Fruit fly (Drosophila melanogaster) whole organism, prepupa: ENCODE data around the gene RhoGAP15B.

Experiments used
- Blimp-1 ChIP-seq: fragments of 200-800 bp; sonication (Bioruptor generic); optimal IDR thresholded peaks from 3 replicates; lab custom pipeline; 2017; ENCODE audit warnings: missing biosample characterization, missing genetic modification characterization, mild to moderate bottlenecking, moderate library complexity, missing genetic modification reagents
- CG10631 ChIP-seq: fragments of 200-800 bp; sonication (Bioruptor generic); optimal IDR thresholded peaks from 2 replicates; lab custom pipeline; 2016; ENCODE audit warnings: missing biosample characterization, missing genetic modification characterization
- CG11294 ChIP-seq: fragments of 200-800 bp; sonication (Bioruptor generic); IDR thresholded peaks from 2 replicates; pipeline ENCODE4 v1.3.6; 2022; ENCODE audit warnings: missing biosample characterization, missing genetic modification characterization
- CG11762 ChIP-seq: fragments of 200-800 bp; sonication (Bioruptor generic); optimal IDR thresholded peaks from 3 replicates; lab custom pipeline; 2016; ENCODE audit warnings: missing biosample characterization, missing genetic modification characterization; ENCODE audit not compliant: insufficient read depth
- CG16779 ChIP-seq: fragments of 200-800 bp; sonication (Bioruptor generic); optimal IDR thresholded peaks from 3 replicates; lab custom pipeline; 2017; ENCODE audit warnings: missing biosample characterization, mild to moderate bottlenecking, missing genetic modification characterization
- CG32006 ChIP-seq: fragments of 200-800 bp; sonication (Bioruptor generic); optimal IDR thresholded peaks from 3 replicates; lab custom pipeline; 2017; ENCODE audit warnings: missing biosample characterization, mild to moderate bottlenecking, missing genetic modification characterization
- CG3919 ChIP-seq: fragments of 200-800 bp; sonication (Bioruptor generic); optimal IDR thresholded peaks from 3 replicates; lab custom pipeline; 2016; ENCODE audit warnings: missing biosample characterization, missing genetic modification characterization
- CG4318 ChIP-seq: fragments of 200-800 bp; sonication (Bioruptor generic); optimal IDR thresholded peaks from 3 replicates; lab custom pipeline; 2017; ENCODE audit warnings: missing biosample characterization, mild to moderate bottlenecking, missing genetic modification characterization
- CG6854 ChIP-seq: fragments of 200-800 bp; sonication (Bioruptor generic); optimal IDR thresholded peaks from 2 replicates; lab custom pipeline; 2017; ENCODE audit warnings: missing biosample characterization, mild to moderate bottlenecking, missing genetic modification characterization
- CG7368 ChIP-seq: fragments of 200-800 bp; sonication (Bioruptor generic); optimal IDR thresholded peaks from 3 replicates; lab custom pipeline; 2016; ENCODE audit warnings: missing biosample characterization, missing genetic modification characterization
- CG8119 ChIP-seq: fragments of 200-800 bp; sonication (Bioruptor generic); IDR thresholded peaks from 3 replicates; pipeline ENCODE4 v1.3.6; 2022; ENCODE audit warnings: missing biosample characterization, missing genetic modification characterization
- CG8319 ChIP-seq: fragments of 200-800 bp; sonication (Bioruptor generic); optimal IDR thresholded peaks from 3 replicates; lab custom pipeline; 2016; ENCODE audit warnings: missing biosample characterization, missing genetic modification characterization
- CG9139 ChIP-seq: fragments of 200-800 bp; sonication (Bioruptor generic); optimal IDR thresholded peaks from 3 replicates; lab custom pipeline; 2017; ENCODE audit warnings: missing biosample characterization, mild to moderate bottlenecking, missing genetic modification characterization
- Eip75B ChIP-seq: fragments of 200-800 bp; sonication (Bioruptor generic); optimal IDR thresholded peaks from 3 replicates; lab custom pipeline; 2016; ENCODE audit warnings: missing biosample characterization, missing genetic modification characterization
- Eip78C ChIP-seq: fragments of 200-800 bp; sonication (Bioruptor generic); peaks from one replicate; lab custom pipeline; 2016; ENCODE audit warnings: missing biosample characterization, missing genetic modification characterization
- Gug ChIP-seq: fragments of 200-800 bp; sonication (Bioruptor generic); IDR thresholded peaks from 2 replicates; pipeline ENCODE4 v1.3.6; 2022; ENCODE audit warnings: missing biosample characterization, missing genetic modification characterization
- Hr38 ChIP-seq: sonication (Bioruptor generic); optimal IDR thresholded peaks from 2 replicates; lab custom pipeline; 2016; ENCODE audit warnings: missing biosample characterization, missing genetic modification characterization
- Hr39 ChIP-seq: fragments of 200-800 bp; sonication (Bioruptor generic); optimal IDR thresholded peaks from 2 replicates; lab custom pipeline; 2016; ENCODE audit warnings: missing biosample characterization, missing genetic modification characterization
- Hr4 ChIP-seq: fragments of 200-800 bp; sonication (Bioruptor generic); optimal IDR thresholded peaks from 3 replicates; lab custom pipeline; 2016; ENCODE audit warnings: missing biosample characterization, missing genetic modification characterization
- Lpt ChIP-seq: fragments of 200-800 bp; sonication (Bioruptor generic); optimal IDR thresholded peaks from 3 replicates; lab custom pipeline; 2016; ENCODE audit warnings: missing biosample characterization, missing genetic modification characterization
- Met ChIP-seq: fragments of 200-800 bp; sonication (Bioruptor generic); optimal IDR thresholded peaks from 3 replicates; lab custom pipeline; 2016; ENCODE audit warnings: missing biosample characterization, missing genetic modification characterization
- OdsH ChIP-seq: fragments of 200-800 bp; sonication (Bioruptor generic); optimal IDR thresholded peaks from 3 replicates; lab custom pipeline; 2016; ENCODE audit warnings: missing biosample characterization, missing genetic modification characterization
- Sox14 ChIP-seq: fragments of 200-800 bp; sonication (Bioruptor generic); optimal IDR thresholded peaks from 3 replicates; lab custom pipeline; 2016; ENCODE audit warnings: missing biosample characterization, missing genetic modification characterization
- achi ChIP-seq: fragments of 200-800 bp; sonication (Bioruptor generic); optimal IDR thresholded peaks from 3 replicates; lab custom pipeline; 2016; ENCODE audit warnings: missing biosample characterization, missing genetic modification characterization
- dsx ChIP-seq: fragments of 200-800 bp; optimal IDR thresholded peaks from 3 replicates; lab custom pipeline; 2019; ENCODE audit warnings: missing biosample characterization, mild to moderate bottlenecking, missing genetic modification characterization, moderate library complexity; ENCODE audit not compliant: poor library complexity, severe bottlenecking
- eg ChIP-seq: fragments of 200-800 bp; sonication (Bioruptor generic); IDR thresholded peaks from 3 replicates; pipeline ENCODE4 v1.3.6; 2022; ENCODE audit warnings: missing biosample characterization, missing genetic modification characterization
- fd59A ChIP-seq: fragments of 200-800 bp; sonication (Bioruptor generic); optimal IDR thresholded peaks from 2 replicates; lab custom pipeline; 2017; ENCODE audit warnings: missing biosample characterization, mild to moderate bottlenecking, missing genetic modification characterization, missing genetic modification reagents
- fkh ChIP-seq: fragments of 200-800 bp; sonication (Bioruptor generic); optimal IDR thresholded peaks from 3 replicates; lab custom pipeline; 2017; ENCODE audit warnings: missing biosample characterization, mild to moderate bottlenecking, missing genetic modification characterization, moderate library complexity
- lz ChIP-seq: fragments of 200-800 bp; sonication (Bioruptor generic); optimal IDR thresholded peaks from 3 replicates; lab custom pipeline; 2016; ENCODE audit warnings: missing biosample characterization, missing genetic modification characterization
- net ChIP-seq: fragments of 200-800 bp; sonication (Bioruptor generic); optimal IDR thresholded peaks from 3 replicates; lab custom pipeline; 2016; ENCODE audit warnings: missing biosample characterization, missing genetic modification characterization
- pdm3 ChIP-seq: fragments of 200-800 bp; sonication (Bioruptor generic); optimal IDR thresholded peaks from 3 replicates; lab custom pipeline; 2016; ENCODE audit warnings: missing biosample characterization, missing genetic modification characterization
- salr ChIP-seq, 2 experiments: fragments of 200-800 bp; sonication (Bioruptor generic); optimal IDR thresholded peaks; 3 replicates each; lab custom pipeline; 2016 to 2018; ENCODE audit warnings: missing biosample characterization in 2 of 2, missing genetic modification characterization in 2 of 2, mild to moderate bottlenecking in 1 of 2
- ss ChIP-seq, 2 experiments: fragments of 200-800 bp; sonication (Bioruptor generic); optimal IDR thresholded peaks; 2 replicates in 1 of 2; 3 replicates in 1 of 2; lab custom pipeline; 2017 to 2018; ENCODE audit warnings: mild to moderate bottlenecking in 2 of 2, missing biosample characterization in 2 of 2, missing genetic modification characterization in 2 of 2, moderate library complexity in 1 of 2
- svp ChIP-seq: fragments of 200-800 bp; sonication (Bioruptor generic); peaks from one replicate; lab custom pipeline; 2016; ENCODE audit warnings: missing biosample characterization, missing genetic modification characterization

Gene RhoGAP15B

DNA sequence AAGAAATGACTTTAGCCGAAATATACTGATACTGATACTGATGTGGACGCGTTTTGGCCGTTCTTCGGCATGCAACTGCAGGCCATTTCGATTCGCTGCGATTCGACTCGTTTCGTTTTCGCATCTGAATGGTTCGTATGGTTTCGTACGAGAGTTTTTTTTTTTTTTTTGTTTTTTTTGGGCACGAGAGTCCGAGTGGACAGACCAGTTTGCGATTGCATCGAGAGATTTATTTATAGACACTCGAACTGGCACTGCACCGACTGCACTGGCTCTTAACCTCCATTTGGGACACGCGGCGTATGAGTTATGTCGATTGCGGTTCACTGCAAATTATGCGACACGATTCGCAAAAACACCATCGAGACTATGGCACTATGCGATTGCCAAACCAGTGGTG lies 37.0 kb upstream of the RhoGAP15B start (continued):
- TF ChIP-seq CG7368 (GFP tag; lab: Kevin White, UChicago) (no peak), Met (no peak), Lpt (peak; percentile 2), achi (no peak), CG32006 (GFP tag; lab: Kevin White, UChicago) (no peak), pdm3 (GFP tag; lab: Kevin White, UChicago) (no peak), CG8119 (GFP tag; lab: Robert Waterston, UW) (peak; percentile 48; the same call in 1 of the 3 replicates)
- TF ChIP-seq, all 60 proteins: peak for 15

DNA sequence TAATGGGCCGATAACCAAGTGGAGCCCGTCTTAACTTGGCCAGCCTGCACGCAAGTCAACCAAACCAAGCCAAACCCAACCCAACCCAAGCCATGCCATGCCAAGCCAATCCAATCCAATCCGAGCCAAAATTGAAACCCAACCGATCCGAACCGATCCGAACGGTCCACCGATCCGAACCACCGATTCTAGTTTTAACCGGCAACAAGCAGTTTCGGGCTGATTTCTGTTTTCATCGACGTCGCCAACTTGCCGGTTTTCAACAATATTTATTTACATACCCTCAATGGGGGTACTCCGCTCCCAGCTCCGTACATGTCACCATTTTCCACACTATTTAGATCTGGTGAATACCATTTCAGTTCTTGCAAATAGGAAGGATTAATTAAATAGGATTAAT lies 36.1 kb upstream of the RhoGAP15B start:
- TF ChIP-seq CG4318 (GFP tag; lab: Kevin White, UChicago): no peak
- no peak for TF ChIP-seq dsx
- TF ChIP-seq Hr38 (GFP tag; lab: Kevin White, UChicago): no peak
- peak; percentile 9 for TF ChIP-seq fkh (GFP tag; lab: Kevin White, UChicago)
- peak; percentile 55 for TF ChIP-seq Eip78C (GFP tag; lab: Kevin White, UChicago)

DNA sequence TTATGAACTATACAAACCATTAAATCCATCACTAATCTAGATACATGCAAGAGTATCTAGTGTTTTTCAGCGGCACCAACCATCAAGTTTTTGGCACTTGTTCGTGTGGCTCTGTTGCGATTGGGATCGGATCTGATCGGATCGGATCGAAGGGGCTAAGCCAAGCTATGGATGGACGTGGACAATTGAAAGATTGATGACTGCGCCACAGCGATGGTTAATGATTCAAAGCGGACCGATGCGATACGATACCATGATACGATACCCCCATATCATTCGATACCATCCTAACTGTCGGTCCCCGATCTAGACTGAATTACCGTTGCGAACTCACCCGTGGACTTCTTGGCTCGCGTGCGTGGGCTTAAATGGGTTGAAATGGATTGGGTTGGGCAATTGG lies 35.4 kb upstream of the RhoGAP15B start:
- no peak for TF ChIP-seq CG10631 (GFP tag; lab: Kevin White, UChicago)
- no peak for TF ChIP-seq Sox14 (GFP tag; lab: Kevin White, UChicago)
- TF ChIP-seq Eip75B (GFP tag; lab: Kevin White, UChicago): no peak
- no peak for TF ChIP-seq CG7368 (GFP tag; lab: Kevin White, UChicago)
- TF ChIP-seq net: no peak

DNA sequence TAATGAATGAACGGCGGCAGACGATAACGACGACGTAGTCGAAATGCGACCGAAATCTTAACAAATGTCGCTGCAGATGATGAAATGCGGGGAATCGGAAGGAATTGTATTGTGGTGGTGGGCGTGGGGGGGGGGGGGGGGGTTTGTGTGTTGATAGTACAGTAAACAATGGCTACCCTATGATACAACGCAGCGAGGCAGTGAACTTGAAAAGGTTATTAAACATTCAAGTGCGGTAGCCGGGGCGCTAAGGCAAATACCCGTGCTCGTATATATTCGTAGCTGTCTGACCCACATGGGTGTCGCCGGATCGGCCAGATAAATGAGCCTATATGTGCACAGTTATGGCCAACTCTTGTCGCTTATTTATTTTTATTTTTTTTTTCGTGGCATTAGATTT lies 33.8 kb upstream of the RhoGAP15B start:
- TF ChIP-seq CG16779 (tag; lab: Kevin White, UChicago) (no peak), svp (GFP tag; lab: Kevin White, UChicago) (peak; percentile 41), fkh (GFP tag; lab: Kevin White, UChicago) (peak; percentile 54)

DNA sequence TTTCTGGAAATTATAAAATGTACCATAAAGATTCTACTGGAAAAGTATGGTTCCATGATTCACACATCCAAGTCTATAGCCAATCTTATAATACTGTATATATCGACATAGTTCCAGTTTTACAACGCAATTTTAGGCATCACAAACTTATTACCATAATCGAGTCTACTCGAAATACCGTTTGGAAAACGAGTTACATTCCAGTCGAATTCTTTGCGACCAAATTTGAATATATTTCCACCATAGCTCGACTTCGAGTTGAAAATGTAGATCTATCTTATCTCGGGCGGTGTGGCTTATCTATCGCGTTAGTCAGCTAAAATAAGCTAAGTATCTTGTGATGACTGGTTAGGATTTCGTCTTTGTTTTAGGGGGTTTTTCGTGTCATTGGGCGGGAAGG lies 33.2 kb upstream of the RhoGAP15B start:
- no peak for TF ChIP-seq eg (GFP tag; lab: Robert Waterston, UW)
- TF ChIP-seq Met: no peak
- TF ChIP-seq Sox14 (GFP tag; lab: Kevin White, UChicago): no peak
- no peak for TF ChIP-seq CG11762 (GFP tag; lab: Kevin White, UChicago)
- TF ChIP-seq Hr38 (GFP tag; lab: Kevin White, UChicago): no peak
- TF ChIP-seq lz (GFP tag; lab: Kevin White, UChicago): no peak
- TF ChIP-seq salr (GFP tag; optimal IDR thresholded peaks at IDR 0.05; lab: Kevin White, UChicago): no peak
- no peak for TF ChIP-seq CG9139
- TF ChIP-seq CG8319 (GFP tag; lab: Kevin White, UChicago): no peak
- no peak for TF ChIP-seq OdsH (GFP tag; lab: Kevin White, UChicago)
- TF ChIP-seq CG11294 (GFP tag; lab: Robert Waterston, UW): no peak

DNA sequence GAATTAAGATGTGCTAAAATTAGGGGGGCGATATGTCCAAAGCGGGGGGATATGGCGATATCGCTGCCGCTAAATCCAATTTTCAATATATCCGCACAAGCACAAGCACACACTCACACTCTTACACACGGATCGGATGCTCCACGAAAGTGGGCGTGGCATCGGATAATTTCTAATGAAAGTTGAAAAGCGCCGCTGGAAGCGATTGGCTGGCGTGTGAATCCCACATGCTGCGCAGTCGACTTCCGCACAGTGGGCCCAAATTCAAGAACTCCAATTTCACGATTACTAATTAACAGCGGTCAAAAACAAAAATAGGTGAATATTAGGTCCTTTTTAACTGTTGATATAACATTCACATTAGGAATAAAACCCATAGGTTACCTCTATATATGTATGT lies 31.1 kb upstream of the RhoGAP15B start:
- TF ChIP-seq Gug (GFP tag; lab: Robert Waterston, UW) (no peak), Hr39 (GFP tag; lab: Kevin White, UChicago) (no peak), fkh (GFP tag; lab: Kevin White, UChicago) (no peak), CG10631 (GFP tag; lab: Kevin White, UChicago) (no peak), salr (GFP tag; optimal IDR thresholded peaks at IDR 0.05; lab: Kevin White, UChicago) (no peak), CG4318 (GFP tag; lab: Kevin White, UChicago) (no peak)

DNA sequence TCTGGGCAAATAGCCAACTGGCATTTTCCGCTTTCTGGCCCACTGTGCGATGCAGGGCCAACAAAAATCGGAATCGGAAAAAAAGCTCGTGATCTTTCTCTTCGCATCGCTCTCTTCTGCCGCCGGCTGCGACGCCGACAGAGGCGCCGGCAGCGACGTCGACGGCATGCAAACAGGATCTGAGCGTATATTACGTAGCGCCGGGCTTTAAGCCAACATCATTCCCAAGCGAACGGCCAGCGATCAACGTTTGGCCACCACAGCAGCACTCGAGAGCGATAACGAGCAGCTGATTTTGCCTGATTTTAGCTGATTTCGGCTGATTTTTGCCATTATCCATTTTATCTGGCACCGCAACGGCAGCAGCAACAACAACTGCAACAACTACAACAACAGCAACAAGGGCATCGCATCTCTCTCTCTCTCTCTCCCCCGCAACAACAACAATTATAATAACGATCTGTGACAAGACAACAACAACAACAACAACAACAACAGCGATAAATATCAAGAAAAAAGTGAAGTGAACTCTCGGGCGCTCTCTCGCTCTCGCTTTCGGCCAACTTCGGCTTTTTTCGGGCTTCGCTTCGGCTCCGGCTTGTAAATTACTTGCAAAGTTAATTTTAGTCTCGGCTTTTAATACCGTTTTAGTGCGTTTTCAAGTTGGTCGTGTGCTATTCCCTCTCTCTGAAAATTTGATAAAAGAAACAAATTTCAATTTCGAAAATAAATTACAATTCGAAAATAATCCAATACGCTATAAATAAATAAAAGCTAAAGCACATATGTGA lies 29.9 kb upstream of the RhoGAP15B start, which contains the start of gene CG4928:
Gene CG4928 (plus strand): TSS at position 216 of the 791 bp plus-strand sequence.
- TF ChIP-seq CG3919 (GFP tag; lab: Kevin White, UChicago) (no peak), fkh (GFP tag; lab: Kevin White, UChicago) (peak; percentile 28), CG9139 (peak; percentile 10), Blimp-1 (GFP tag; lab: Kevin White, UChicago) (peak; percentile 70), Lpt (peak; percentile 2), Hr4 (GFP tag; lab: Kevin White, UChicago) (no peak), Eip78C (GFP tag; lab: Kevin White, UChicago) (peak; percentile 71), CG6854 (GFP tag; lab: Kevin White, UChicago) (peak; percentile 55), Hr39 (GFP tag; lab: Kevin White, UChicago) (peak; percentile 3), fd59A (no peak), dsx (peak; percentile 11), ss (GFP tag; optimal IDR thresholded peaks at IDR 0.05; lab: Kevin White, UChicago) (peak in 1 of 2 experiments; percentile 29), eg (GFP tag; lab: Robert Waterston, UW) (0 out of 3 replicates have a peak, but pooled peaks have one; percentile 48), svp (GFP tag; lab: Kevin White, UChicago) (peak; percentile 31)
